Worm (Caenorhabditis elegans) whole organism, L2 larva: ENCODE results near the gene T05C12.11.

Source experiments
- C34F6.9 ChIP-seq: fragments of 150-350 bp; optimal IDR thresholded peaks from 2 replicates; lab custom pipeline; 2014; ENCODE audit warnings: missing biosample characterization, missing genetic modification characterization
- F13H6.1 ChIP-seq: sonication (generic microtip); optimal IDR thresholded peaks from 2 replicates; lab custom pipeline; 2016; ENCODE audit warnings: missing genetic modification characterization, missing compliant biosample characterization
- R02D3.7 ChIP-seq: fragments of 150-350 bp; optimal IDR thresholded peaks from 2 replicates; lab custom pipeline; 2014; ENCODE audit warnings: missing biosample characterization, missing genetic modification characterization
- Y55F3AM.14 ChIP-seq: fragments of 200-800 bp; sonication (Bioruptor generic); optimal IDR thresholded peaks from 2 replicates; lab custom pipeline; 2018; ENCODE audit warnings: mild to moderate bottlenecking, missing genetic modification characterization, missing compliant biosample characterization
- ZK546.5 ChIP-seq: sonication (generic microtip); optimal IDR thresholded peaks from 2 replicates; lab custom pipeline; 2017; ENCODE audit warnings: missing biosample characterization, missing genetic modification characterization
- alr-1 ChIP-seq: fragments of 150-350 bp; optimal IDR thresholded peaks from 2 replicates; lab custom pipeline; 2014; ENCODE audit warnings: missing biosample characterization, missing genetic modification characterization
- aly-2 ChIP-seq: fragments of 150-350 bp; optimal IDR thresholded peaks from 2 replicates; lab custom pipeline; 2014; ENCODE audit warnings: missing biosample characterization, missing genetic modification characterization
- ama-1 ChIP-seq: fragments of 150-350 bp; optimal IDR thresholded peaks from 2 replicates; lab custom pipeline; 2018; ENCODE audit warnings: inconsistent platforms
- blmp-1 ChIP-seq: sonication (generic microtip); optimal IDR thresholded peaks from 2 replicates; lab custom pipeline; 2017; ENCODE audit warnings: missing genetic modification characterization, mild to moderate bottlenecking, missing compliant biosample characterization, antibody characterized with exemption, moderate library complexity; ENCODE audit not compliant: insufficient read depth
- ceh-16 ChIP-seq: fragments of 150-350 bp; optimal IDR thresholded peaks from 2 replicates; lab custom pipeline; 2014; ENCODE audit warnings: missing biosample characterization, missing genetic modification characterization
- ceh-82 ChIP-seq: fragments of 150-350 bp; optimal IDR thresholded peaks from 2 replicates; lab custom pipeline; 2014; ENCODE audit warnings: missing biosample characterization, missing genetic modification characterization
- crh-2 ChIP-seq: sonication (generic microtip); optimal IDR thresholded peaks from 2 replicates; lab custom pipeline; 2017; ENCODE audit warnings: missing biosample characterization, missing genetic modification characterization
- dmd-4 ChIP-seq: sonication (generic microtip); optimal IDR thresholded peaks from 2 replicates; lab custom pipeline; 2017; ENCODE audit warnings: missing biosample characterization, missing genetic modification characterization
- egl-27 ChIP-seq: sonication (generic microtip); optimal IDR thresholded peaks from 3 replicates; lab custom pipeline; 2017; ENCODE audit warnings: missing biosample characterization, missing genetic modification reagents, missing genetic modification characterization
- elt-1 ChIP-seq: fragments of 150-350 bp; optimal IDR thresholded peaks from 2 replicates; lab custom pipeline; 2014; ENCODE audit warnings: missing biosample characterization, missing genetic modification characterization
- elt-3 ChIP-seq: sonication (generic microtip); optimal IDR thresholded peaks from 2 replicates; lab custom pipeline; 2017; ENCODE audit warnings: missing biosample characterization, missing genetic modification characterization
- fos-1 ChIP-seq: fragments of 150-350 bp; optimal IDR thresholded peaks from 2 replicates; lab custom pipeline; 2014; ENCODE audit warnings: missing biosample characterization, missing genetic modification characterization
- gmeb-1 ChIP-seq: fragments of 150-350 bp; optimal IDR thresholded peaks from 2 replicates; lab custom pipeline; 2014; ENCODE audit warnings: missing biosample characterization, missing genetic modification characterization
- lin-11 ChIP-seq: fragments of 150-350 bp; sonication (generic microtip); optimal IDR thresholded peaks from 2 replicates; lab custom pipeline; 2014; ENCODE audit warnings: missing biosample characterization, missing genetic modification characterization, inconsistent platforms, mixed read lengths
- lin-13 ChIP-seq: fragments of 150-350 bp; optimal IDR thresholded peaks from 2 replicates; lab custom pipeline; 2014; ENCODE audit warnings: missing biosample characterization, missing genetic modification reagents, missing genetic modification characterization
- lin-39 ChIP-seq: fragments of 150-350 bp; optimal IDR thresholded peaks from 2 replicates; lab custom pipeline; 2014; ENCODE audit warnings: missing biosample characterization, missing genetic modification reagents, missing genetic modification characterization
- lsy-2 ChIP-seq, 2 experiments: fragments of 150-350 bp in 1 of 2; sonication (generic microtip) in 1 of 2; optimal IDR thresholded peaks; 2 replicates each; lab custom pipeline; 2014 to 2017; ENCODE audit warnings: missing biosample characterization in 2 of 2, missing genetic modification characterization in 2 of 2
- mab-5 ChIP-seq: fragments of 150-350 bp; optimal IDR thresholded peaks from 2 replicates; lab custom pipeline; 2014; ENCODE audit warnings: missing biosample characterization, missing genetic modification characterization
- mbf-1 ChIP-seq: sonication (generic microtip); optimal IDR thresholded peaks from 2 replicates; lab custom pipeline; 2017; ENCODE audit warnings: missing biosample characterization, missing genetic modification characterization
- mdl-1 ChIP-seq, 2 experiments: fragments of 150-350 bp in 1 of 2; sonication (generic microtip) in 1 of 2; optimal IDR thresholded peaks; 2 replicates each; lab custom pipeline; 2017; ENCODE audit warnings: missing biosample characterization in 2 of 2, missing genetic modification characterization in 2 of 2
- nhr-10 ChIP-seq: sonication (generic microtip); optimal IDR thresholded peaks from 2 replicates; lab custom pipeline; 2017; ENCODE audit warnings: missing biosample characterization, missing genetic modification characterization
- nhr-11 ChIP-seq: fragments of 150-350 bp; optimal IDR thresholded peaks from 2 replicates; lab custom pipeline; 2014; ENCODE audit warnings: missing biosample characterization, missing genetic modification characterization
- nhr-12 ChIP-seq: fragments of 150-350 bp; optimal IDR thresholded peaks from 2 replicates; lab custom pipeline; 2014; ENCODE audit warnings: missing biosample characterization, missing genetic modification characterization
- nhr-129 ChIP-seq: fragments of 150-350 bp; optimal IDR thresholded peaks from 2 replicates; lab custom pipeline; 2014; ENCODE audit warnings: missing biosample characterization, missing genetic modification characterization
- nhr-21 ChIP-seq: fragments of 150-350 bp; optimal IDR thresholded peaks from 2 replicates; lab custom pipeline; 2014; ENCODE audit warnings: missing biosample characterization, missing genetic modification characterization
- nhr-23 ChIP-seq: fragments of 150-350 bp; optimal IDR thresholded peaks from 2 replicates; lab custom pipeline; 2014; ENCODE audit warnings: missing biosample characterization, missing genetic modification reagents, missing genetic modification characterization
- nhr-237 ChIP-seq: fragments of 150-350 bp; optimal IDR thresholded peaks from 2 replicates; lab custom pipeline; 2014; ENCODE audit warnings: missing biosample characterization, missing genetic modification characterization
- nhr-25 ChIP-seq: fragments of 150-350 bp; sonication (generic microtip); optimal IDR thresholded peaks from 3 replicates; lab custom pipeline; 2014; ENCODE audit warnings: missing biosample characterization, missing genetic modification characterization
- nhr-6 ChIP-seq: fragments of 150-350 bp; optimal IDR thresholded peaks from 2 replicates; lab custom pipeline; 2014; ENCODE audit warnings: missing biosample characterization, missing genetic modification characterization
- nhr-77 ChIP-seq: fragments of 150-350 bp; optimal IDR thresholded peaks from 2 replicates; lab custom pipeline; 2014; ENCODE audit warnings: missing biosample characterization, missing genetic modification characterization
- peb-1 ChIP-seq: fragments of 150-350 bp; optimal IDR thresholded peaks from 2 replicates; lab custom pipeline; 2014; ENCODE audit warnings: missing biosample characterization, missing genetic modification characterization
- sem-4 ChIP-seq: fragments of 150-350 bp; optimal IDR thresholded peaks from 2 replicates; lab custom pipeline; 2014; ENCODE audit warnings: missing biosample characterization, missing genetic modification reagents, missing genetic modification characterization
- skn-1 ChIP-seq: sonication (generic microtip); optimal IDR thresholded peaks from 2 replicates; lab custom pipeline; 2017; ENCODE audit warnings: missing biosample characterization, missing genetic modification characterization
- sma-3 ChIP-seq: sonication (generic microtip); optimal IDR thresholded peaks from 2 replicates; lab custom pipeline; 2016; ENCODE audit warnings: missing genetic modification reagents, missing genetic modification characterization, missing compliant biosample characterization
- sma-9 ChIP-seq, 2 experiments: fragments of 150-350 bp in 1 of 2; sonication (generic microtip) in 1 of 2; optimal IDR thresholded peaks; 2 replicates each; lab custom pipeline; 2014 to 2016; ENCODE audit warnings: missing genetic modification characterization in 2 of 2, mild to moderate bottlenecking in 1 of 2, missing biosample characterization in 1 of 2, missing compliant biosample characterization in 1 of 2, missing genetic modification reagents in 1 of 2, moderate library complexity in 1 of 2
- snpc-4 ChIP-seq: fragments of 150-350 bp; optimal IDR thresholded peaks from 2 replicates; lab custom pipeline; 2014; ENCODE audit warnings: missing biosample characterization, missing genetic modification characterization
- unc-39 ChIP-seq: fragments of 150-350 bp; optimal IDR thresholded peaks from 2 replicates; lab custom pipeline; 2014; ENCODE audit warnings: missing biosample characterization, missing genetic modification characterization
- unc-55 ChIP-seq: fragments of 150-350 bp; sonication (generic microtip); optimal IDR thresholded peaks from 3 replicates; lab custom pipeline; 2014; ENCODE audit warnings: missing biosample characterization, missing genetic modification reagents, missing genetic modification characterization
- unc-62 ChIP-seq: fragments of 150-350 bp; optimal IDR thresholded peaks from 2 replicates; lab custom pipeline; 2014; ENCODE audit warnings: missing biosample characterization, missing genetic modification reagents, missing genetic modification characterization
- zag-1 ChIP-seq: fragments of 150-350 bp; optimal IDR thresholded peaks from 2 replicates; lab custom pipeline; 2014; ENCODE audit warnings: missing biosample characterization, missing genetic modification characterization
- ztf-1 ChIP-seq: fragments of 200-800 bp; sonication (Bioruptor generic); conservative IDR thresholded peaks from 2 replicates; pipeline ENCODE4 v1.3.6; 2022; ENCODE audit warnings: missing genetic modification characterization, missing compliant biosample characterization
- ztf-11 ChIP-seq: sonication (generic microtip); optimal IDR thresholded peaks from 2 replicates; lab custom pipeline; 2017; ENCODE audit warnings: missing biosample characterization, missing genetic modification characterization
- ztf-4 ChIP-seq: fragments of 150-350 bp; optimal IDR thresholded peaks from 2 replicates; lab custom pipeline; 2014; ENCODE audit warnings: missing biosample characterization, missing genetic modification characterization

Gene T05C12.11

ce11 chrII:8157991-8158390, 12.3 kb downstream of the T05C12.11 start, which contains the start of gene pch-2:
Gene pch-2, plus strand, starts transcription at chrII:8158349.
- TF ChIP-seq lin-39 (tag; lab: Kevin White, UChicago) = no peak
- TF ChIP-seq alr-1 (tag; lab: Kevin White, UChicago) = no peak
- TF ChIP-seq elt-1 (tag; lab: Kevin White, UChicago) = no peak
- TF ChIP-seq zag-1 (tag; lab: Kevin White, UChicago) = no peak
- no peak for TF ChIP-seq ceh-16 (tag; lab: Kevin White, UChicago)
- no peak for TF ChIP-seq skn-1 (tag; lab: Kevin White, UChicago)
- no peak for TF ChIP-seq nhr-12 (tag; lab: Kevin White, UChicago)
- TF ChIP-seq ama-1 (lab: Kevin White, UChicago) = no peak
- TF ChIP-seq unc-39 = no peak
- no peak for TF ChIP-seq nhr-10 (tag; lab: Kevin White, UChicago)
- TF ChIP-seq mab-5 = no peak
- TF ChIP-seq blmp-1 (tag; lab: Kevin White, UChicago) = no peak
- TF ChIP-seq nhr-77 (tag; lab: Kevin White, UChicago) = no peak
- TF ChIP-seq unc-55 = no peak
- TF ChIP-seq crh-2 (tag; lab: Kevin White, UChicago) = peak; percentile 41
- peak; percentile 47 for TF ChIP-seq C34F6.9
- TF ChIP-seq nhr-6 (tag; lab: Kevin White, UChicago) = no peak
- no peak for TF ChIP-seq nhr-237 (tag; lab: Kevin White, UChicago)
- TF ChIP-seq ceh-82 (tag; lab: Kevin White, UChicago) = no peak
- no peak for TF ChIP-seq mdl-1 (tag; optimal IDR thresholded peaks at IDR 0.05; lab: Kevin White, UChicago)
- TF ChIP-seq mbf-1 (tag; lab: Kevin White, UChicago) = no peak
- TF ChIP-seq aly-2 = no peak
- no peak for TF ChIP-seq sem-4 (tag; lab: Kevin White, UChicago)
- TF ChIP-seq elt-3 (tag; lab: Kevin White, UChicago) = no peak
- no peak for TF ChIP-seq sma-3 (GFP tag; lab: Kevin White, UChicago)
- TF ChIP-seq nhr-25 (tag; lab: Kevin White, UChicago) = no peak
- TF ChIP-seq egl-27 (tag; lab: Kevin White, UChicago) = no peak
- TF ChIP-seq nhr-129 (tag; lab: Kevin White, UChicago) = peak; percentile 44
- no peak for TF ChIP-seq lin-13 (GFP tag; lab: Kevin White, UChicago)
- peak; percentile 14 for TF ChIP-seq nhr-21 (tag; lab: Kevin White, UChicago)
- TF ChIP-seq lin-11 (tag; lab: Kevin White, UChicago) = peak; percentile 8
- TF ChIP-seq lsy-2 (tag; optimal IDR thresholded peaks at IDR 0.05; lab: Kevin White, UChicago) = peak; percentile 19 to 90
- TF ChIP-seq R02D3.7 (tag; lab: Kevin White, UChicago) = no peak
- TF ChIP-seq ztf-1 (GFP tag; lab: Robert Waterston, UW) = no peak
- TF ChIP-seq dmd-4 (tag; lab: Kevin White, UChicago) = no peak
- TF ChIP-seq fos-1 = peak; percentile 9
- TF ChIP-seq Y55F3AM.14 (GFP tag; lab: Kevin White, UChicago) = no peak
- peak; percentile 83 for TF ChIP-seq gmeb-1 (tag; lab: Kevin White, UChicago)
- TF ChIP-seq F13H6.1 (tag; lab: Kevin White, UChicago) = no peak
- TF ChIP-seq nhr-23 (tag; lab: Kevin White, UChicago) = no peak
- TF ChIP-seq ZK546.5 (tag; lab: Kevin White, UChicago) = no peak
- no peak for TF ChIP-seq ztf-11 (tag; lab: Kevin White, UChicago)
- no peak for TF ChIP-seq unc-62
- TF ChIP-seq ztf-4 (tag; lab: Kevin White, UChicago) = no peak
- TF ChIP-seq snpc-4 (tag; lab: Kevin White, UChicago) = no peak
- no peak for TF ChIP-seq peb-1 (tag; lab: Kevin White, UChicago)
- peak; percentile 53 for TF ChIP-seq sma-9 (GFP tag; optimal IDR thresholded peaks at IDR 0.05; lab: Kevin White, UChicago)
- no peak for TF ChIP-seq sma-9 (tag; optimal IDR thresholded peaks at IDR 0.05; lab: Kevin White, UChicago)
- TF ChIP-seq nhr-11 (tag; lab: Kevin White, UChicago) = no peak
